Worm (Caenorhabditis elegans) whole organism, mixed stage, embryonic: ENCODE results near the gene svh-2.
A peak's percentile ranks its signal among the peaks of the same experiment; 100 is the strongest.

Source experiments
- M03D4.4 ChIP-seq: sonication (generic microtip); optimal IDR thresholded peaks from 2 replicates; lab custom pipeline; 2017; ENCODE audit warnings: mild to moderate bottlenecking, missing genetic modification characterization, missing compliant biosample characterization
- bed-3 ChIP-seq: fragments of 200-800 bp; sonication (Bioruptor generic); optimal IDR thresholded peaks from 3 replicates; lab custom pipeline; 2018; ENCODE audit warnings: mild to moderate bottlenecking, missing genetic modification characterization, moderate library complexity, missing compliant biosample characterization
- blmp-1 ChIP-seq: fragments of 150-350 bp; optimal IDR thresholded peaks from 2 replicates; lab custom pipeline; 2014; ENCODE audit warnings: missing biosample characterization, missing genetic modification characterization
- ceh-39 ChIP-seq: fragments of 150-350 bp; optimal IDR thresholded peaks from 2 replicates; lab custom pipeline; 2014; ENCODE audit warnings: missing biosample characterization, missing genetic modification characterization
- ceh-43 ChIP-seq: fragments of 200-800 bp; sonication (Bioruptor generic); optimal IDR thresholded peaks from 2 replicates; lab custom pipeline; 2018; ENCODE audit warnings: mild to moderate bottlenecking, missing genetic modification characterization, moderate library complexity, missing compliant biosample characterization
- ceh-83 ChIP-seq: fragments of 200-800 bp; sonication (Bioruptor generic); optimal IDR thresholded peaks from 2 replicates; lab custom pipeline; 2018; ENCODE audit warnings: mild to moderate bottlenecking, missing genetic modification characterization, missing compliant biosample characterization
- ces-1 ChIP-seq: fragments of 150-350 bp; optimal IDR thresholded peaks from 2 replicates; lab custom pipeline; 2014; ENCODE audit warnings: missing biosample characterization, missing genetic modification reagents, missing genetic modification characterization
- cnd-1 ChIP-seq: fragments of 200-800 bp; sonication (Bioruptor generic); optimal IDR thresholded peaks from 2 replicates; lab custom pipeline; 2018; ENCODE audit warnings: mild to moderate bottlenecking, missing genetic modification characterization, missing compliant biosample characterization
- elt-1 ChIP-seq: sonication (generic microtip); optimal IDR thresholded peaks from 2 replicates; lab custom pipeline; 2017; ENCODE audit warnings: missing genetic modification characterization, mild to moderate bottlenecking, missing compliant biosample characterization, antibody characterized with exemption, moderate library complexity, borderline replicate concordance; ENCODE audit not compliant: insufficient read depth
- elt-3 ChIP-seq: fragments of 150-350 bp; optimal IDR thresholded peaks from 2 replicates; lab custom pipeline; 2014; ENCODE audit warnings: missing biosample characterization, missing genetic modification characterization
- flh-1 ChIP-seq: fragments of 200-800 bp; sonication (Bioruptor generic); optimal IDR thresholded peaks from 2 replicates; lab custom pipeline; 2018; ENCODE audit warnings: mild to moderate bottlenecking, missing genetic modification characterization, moderate library complexity, missing compliant biosample characterization
- ham-2 ChIP-seq: fragments of 200-800 bp; sonication (Bioruptor generic); optimal IDR thresholded peaks from 2 replicates; lab custom pipeline; 2018; ENCODE audit warnings: mild to moderate bottlenecking, missing genetic modification characterization, missing compliant biosample characterization
- hlh-1 ChIP-seq: fragments of 150-350 bp; optimal IDR thresholded peaks from 2 replicates; lab custom pipeline; 2014; ENCODE audit warnings: missing biosample characterization, missing genetic modification reagents, missing genetic modification characterization
- lin-13 ChIP-seq: fragments of 150-350 bp; optimal IDR thresholded peaks from 2 replicates; lab custom pipeline; 2014; ENCODE audit warnings: missing biosample characterization, missing genetic modification characterization
- lin-32 ChIP-seq: fragments of 200-800 bp; sonication (Bioruptor generic); optimal IDR thresholded peaks from 2 replicates; lab custom pipeline; 2018; ENCODE audit warnings: mild to moderate bottlenecking, missing genetic modification characterization, missing compliant biosample characterization
- lsy-2 ChIP-seq: fragments of 150-350 bp; optimal IDR thresholded peaks from 2 replicates; lab custom pipeline; 2014; ENCODE audit warnings: missing biosample characterization, missing genetic modification characterization
- mab-5 ChIP-seq: fragments of 150-350 bp; optimal IDR thresholded peaks from 2 replicates; lab custom pipeline; 2014; ENCODE audit warnings: missing biosample characterization, missing genetic modification characterization
- mep-1 ChIP-seq: fragments of 150-350 bp; optimal IDR thresholded peaks from 2 replicates; lab custom pipeline; 2017; ENCODE audit warnings: missing biosample characterization, missing genetic modification reagents, missing genetic modification characterization, inconsistent platforms
- nhr-12 ChIP-seq: fragments of 150-350 bp; optimal IDR thresholded peaks from 2 replicates; lab custom pipeline; 2014; ENCODE audit warnings: missing biosample characterization, missing genetic modification characterization
- nhr-2 ChIP-seq: fragments of 150-350 bp; optimal IDR thresholded peaks from 2 replicates; lab custom pipeline; 2014; ENCODE audit warnings: missing biosample characterization, missing genetic modification characterization
- nhr-237 ChIP-seq: fragments of 150-350 bp; optimal IDR thresholded peaks from 2 replicates; lab custom pipeline; 2014; ENCODE audit warnings: missing biosample characterization, missing genetic modification characterization
- nhr-28 ChIP-seq: fragments of 150-350 bp; optimal IDR thresholded peaks from 2 replicates; lab custom pipeline; 2014; ENCODE audit warnings: missing biosample characterization, missing genetic modification characterization
- nhr-76 ChIP-seq: sonication (generic microtip); optimal IDR thresholded peaks from 2 replicates; lab custom pipeline; 2017; ENCODE audit warnings: missing biosample characterization, missing genetic modification characterization
- pha-4 ChIP-seq: fragments of 150-350 bp; optimal IDR thresholded peaks from 2 replicates; lab custom pipeline; 2018; ENCODE audit warnings: missing biosample characterization, missing genetic modification reagents, missing genetic modification characterization
- sem-2 ChIP-seq: fragments of 200-800 bp; sonication (Bioruptor generic); optimal IDR thresholded peaks from 2 replicates; lab custom pipeline; 2018; ENCODE audit warnings: mild to moderate bottlenecking, missing genetic modification characterization, missing compliant biosample characterization
- snpc-4 ChIP-seq: fragments of 150-350 bp; optimal IDR thresholded peaks from 2 replicates; lab custom pipeline; 2014; ENCODE audit warnings: missing biosample characterization, missing genetic modification characterization
- sptf-1 ChIP-seq: sonication (generic microtip); optimal IDR thresholded peaks from 2 replicates; lab custom pipeline; 2017; ENCODE audit warnings: mild to moderate bottlenecking, missing genetic modification characterization, moderate library complexity, missing compliant biosample characterization
- tbx-8 ChIP-seq: fragments of 200-800 bp; sonication (Bioruptor generic); optimal IDR thresholded peaks from 2 replicates; lab custom pipeline; 2018; ENCODE audit warnings: mild to moderate bottlenecking, missing genetic modification characterization, moderate library complexity, missing compliant biosample characterization
- unc-120 ChIP-seq: sonication (generic microtip); optimal IDR thresholded peaks from 2 replicates; lab custom pipeline; 2017; ENCODE audit warnings: missing genetic modification characterization, missing compliant biosample characterization; ENCODE audit not compliant: poor library complexity, severe bottlenecking
- unc-39 ChIP-seq: fragments of 150-350 bp; optimal IDR thresholded peaks from 2 replicates; lab custom pipeline; 2014; ENCODE audit warnings: missing biosample characterization, missing genetic modification characterization
- unc-62 ChIP-seq: fragments of 150-350 bp; optimal IDR thresholded peaks from 2 replicates; lab custom pipeline; 2014; ENCODE audit warnings: missing biosample characterization, missing genetic modification reagents, missing genetic modification characterization
- zip-8 ChIP-seq: fragments of 150-350 bp; optimal IDR thresholded peaks from 2 replicates; lab custom pipeline; 2014; ENCODE audit warnings: missing biosample characterization, missing genetic modification characterization

svh-2 gene

ce11 chrX:6597089-6597488, 44.0 kb downstream of the svh-2 start, which contains the start of gene ttr-6:
ttr-6 (minus strand) TSS chrX:6597121.
- TF ChIP-seq unc-62 (GFP tag; lab: Kevin White, UChicago) = peak; percentile 56
- TF ChIP-seq hlh-1 (tag; lab: Kevin White, UChicago) = peak; percentile 97
- no peak for TF ChIP-seq blmp-1
- peak; percentile 68 for TF ChIP-seq unc-120 (tag; lab: Kevin White, UChicago)

- TF ChIP-seq flh-1 (GFP tag; lab: Kevin White, UChicago) (no peak), unc-62 (GFP tag; lab: Kevin White, UChicago) (no peak), mab-5 (tag; lab: Kevin White, UChicago) (no peak), M03D4.4 (tag; lab: Kevin White, UChicago) (no peak), elt-3 (no peak), ces-1 (no peak), sptf-1 (no peak), ceh-39 (tag; lab: Kevin White, UChicago) (no peak), snpc-4 (tag; lab: Kevin White, UChicago) (no peak), ham-2 (GFP tag; lab: Kevin White, UChicago) (no peak), mep-1 (tag; lab: Kevin White, UChicago) (no peak), nhr-237 (tag; lab: Kevin White, UChicago) (no peak), nhr-28 (tag; lab: Kevin White, UChicago) (no peak), lin-32 (GFP tag; lab: Kevin White, UChicago) (no peak), zip-8 (tag; lab: Kevin White, UChicago) (no peak), nhr-2 (tag; lab: Kevin White, UChicago) (no peak), tbx-8 (GFP tag; lab: Kevin White, UChicago) (no peak), ceh-83 (GFP tag; lab: Kevin White, UChicago) (no peak), lsy-2 (tag; lab: Kevin White, UChicago) (no peak), nhr-12 (tag; lab: Kevin White, UChicago) (no peak)
Observed at ce11 chrX:6598732-6599131, 45.6 kb downstream of the svh-2 start, which contains the start of gene hic-1. hic-1 (minus strand) TSS chrX:6598832.

- TF ChIP-seq lin-13 (tag; lab: Kevin White, UChicago) (no peak), snpc-4 (tag; lab: Kevin White, UChicago) (no peak), flh-1 (GFP tag; lab: Kevin White, UChicago) (no peak), blmp-1 (no peak), ceh-83 (GFP tag; lab: Kevin White, UChicago) (no peak), mep-1 (tag; lab: Kevin White, UChicago) (no peak), elt-1 (tag; lab: Kevin White, UChicago) (no peak), nhr-237 (tag; lab: Kevin White, UChicago) (no peak), ceh-43 (no peak), elt-3 (no peak), tbx-8 (GFP tag; lab: Kevin White, UChicago) (no peak), nhr-2 (tag; lab: Kevin White, UChicago) (no peak), bed-3 (no peak), sptf-1 (no peak), unc-39 (tag; lab: Kevin White, UChicago) (no peak), cnd-1 (tag; lab: Kevin White, UChicago) (no peak), sem-2 (GFP tag; lab: Kevin White, UChicago) (no peak), nhr-76 (tag; lab: Kevin White, UChicago) (no peak)
Observed at ce11 chrX:6601967-6602366, 48.9 kb downstream of the svh-2 start.

ce11 chrX:6603098-6603497, 50.0 kb downstream of the svh-2 start, which contains the start of gene F23G4.1:
F23G4.1 (minus strand) TSS chrX:6603198.
- no peak for TF ChIP-seq nhr-28 (tag; lab: Kevin White, UChicago)
- no peak for TF ChIP-seq elt-1 (tag; lab: Kevin White, UChicago)
- TF ChIP-seq unc-62 (GFP tag; lab: Kevin White, UChicago) = no peak
- no peak for TF ChIP-seq nhr-12 (tag; lab: Kevin White, UChicago)
- no peak for TF ChIP-seq mep-1 (tag; lab: Kevin White, UChicago)
- TF ChIP-seq pha-4 (tag; lab: Kevin White, UChicago) = no peak
- TF ChIP-seq lsy-2 (tag; lab: Kevin White, UChicago) = no peak
- no peak for TF ChIP-seq elt-3
- no peak for TF ChIP-seq zip-8 (tag; lab: Kevin White, UChicago)
- TF ChIP-seq sptf-1 = no peak
- TF ChIP-seq flh-1 (GFP tag; lab: Kevin White, UChicago) = no peak
